Worm (Caenorhabditis elegans): ENCODE data around the gene C04E6.13.

DNA sequence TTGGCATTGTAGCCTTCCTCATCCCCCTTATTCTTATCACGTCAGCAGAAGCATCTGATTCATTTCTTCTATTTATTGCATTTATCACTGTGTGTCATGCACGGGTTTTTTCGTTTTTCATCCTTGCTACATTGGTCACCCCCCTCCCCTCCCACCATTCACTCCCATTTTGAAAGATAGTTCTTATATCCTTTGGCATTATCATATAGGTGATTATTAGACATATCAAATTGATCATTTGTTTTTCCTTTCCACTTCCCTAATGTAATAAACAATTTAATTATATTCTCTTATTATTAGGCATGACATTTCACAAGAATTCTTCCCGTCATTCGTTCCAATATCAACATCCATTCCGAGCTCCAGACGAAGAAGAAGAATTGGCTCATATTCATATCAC, 38.6 kb downstream of the C04E6.13 start, which contains the start of gene M03F8.1:
- TF ChIP-seq fos-1 (tag; optimal IDR thresholded peaks at IDR 0.05) (no peak), ZK546.5 (tag; optimal IDR thresholded peaks at IDR 0.05) (no peak), elt-3 (tag; optimal IDR thresholded peaks at IDR 0.05) (no peak), aly-2 (tag; optimal IDR thresholded peaks at IDR 0.05) (no peak), nhr-11 (tag; optimal IDR thresholded peaks at IDR 0.05) (no peak), nhr-25 (tag; optimal IDR thresholded peaks at IDR 0.05) (no peak), lin-11 (tag; optimal IDR thresholded peaks at IDR 0.05) (no peak), nhr-237 (tag; optimal IDR thresholded peaks at IDR 0.05) (no peak), lsy-2 (tag; optimal IDR thresholded peaks at IDR 0.05) (no peak)

Data from whole organism, L2 larva.